Fruit fly (Drosophila melanogaster) whole organism, embryonic: ENCODE data around the gene CG13113.
A peak's percentile ranks its signal among the peaks of the same experiment; 100 is the strongest.

Source experiments
- Atf6 ChIP-seq: fragments of 200-800 bp; sonication (Bioruptor generic); IDR thresholded peaks from 2 replicates; pipeline ENCODE4 v1.3.6; 2022; ENCODE audit warnings: missing biosample characterization, missing genetic modification characterization
- Blimp-1 ChIP-seq: fragments of 200-800 bp; sonication (Bioruptor generic); optimal IDR thresholded peaks from 3 replicates; lab custom pipeline; 2018; ENCODE audit warnings: missing biosample characterization, missing genetic modification characterization, mild to moderate bottlenecking, moderate library complexity, missing genetic modification reagents
- CG10267 ChIP-seq: fragments of 200-800 bp; sonication (Bioruptor generic); optimal IDR thresholded peaks from 2 replicates; lab custom pipeline; 2018; ENCODE audit warnings: missing biosample characterization, mild to moderate bottlenecking, missing genetic modification characterization, moderate library complexity
- CG10979 ChIP-seq: fragments of 200-800 bp; sonication (Bioruptor generic); optimal IDR thresholded peaks from 2 replicates; lab custom pipeline; 2018; ENCODE audit warnings: missing biosample characterization, mild to moderate bottlenecking, missing genetic modification characterization, moderate library complexity
- CG12071 ChIP-seq: fragments of 200-800 bp; sonication (Bioruptor generic); optimal IDR thresholded peaks from 3 replicates; lab custom pipeline; 2018; ENCODE audit warnings: missing biosample characterization, mild to moderate bottlenecking, missing genetic modification characterization
- CG13287 ChIP-seq: fragments of 200-800 bp; sonication (Bioruptor generic); IDR thresholded peaks from 2 replicates; pipeline ENCODE4 v1.3.6; 2022; ENCODE audit warnings: missing biosample characterization, missing genetic modification characterization; ENCODE audit not compliant: partially characterized antibody
- CG15269 ChIP-seq: fragments of 200-800 bp; sonication (Bioruptor generic); optimal IDR thresholded peaks from 2 replicates; lab custom pipeline; 2018; ENCODE audit warnings: missing biosample characterization, mild to moderate bottlenecking, missing genetic modification characterization, moderate library complexity
- CG1602 ChIP-seq: fragments of 200-800 bp; sonication (Bioruptor generic); optimal IDR thresholded peaks from 3 replicates; lab custom pipeline; 2016; ENCODE audit warnings: missing biosample characterization, missing genetic modification characterization
- CG16813 ChIP-seq: fragments of 200-800 bp; sonication (Bioruptor generic); IDR thresholded peaks from 3 replicates; pipeline ENCODE4 v1.3.6; 2022; ENCODE audit warnings: missing biosample characterization, missing genetic modification characterization; ENCODE audit not compliant: partially characterized antibody
- CG17186 ChIP-seq: fragments of 200-800 bp; sonication (Bioruptor generic); optimal IDR thresholded peaks from 3 replicates; lab custom pipeline; 2017; ENCODE audit warnings: missing biosample characterization, missing genetic modification reagents, missing genetic modification characterization
- CG17385 ChIP-seq: fragments of 200-800 bp; sonication (Bioruptor generic); optimal IDR thresholded peaks from 3 replicates; lab custom pipeline; 2018; ENCODE audit warnings: missing biosample characterization, mild to moderate bottlenecking, missing genetic modification characterization
- CG1832 ChIP-seq: fragments of 200-800 bp; sonication (Bioruptor generic); optimal IDR thresholded peaks from 2 replicates; lab custom pipeline; 2017; ENCODE audit warnings: missing biosample characterization, mild to moderate bottlenecking, missing genetic modification characterization, inconsistent platforms
- CG2199 ChIP-seq: fragments of 200-800 bp; sonication (Bioruptor generic); IDR thresholded peaks from 3 replicates; pipeline ENCODE4 v1.3.6; 2022; ENCODE audit warnings: missing biosample characterization, missing genetic modification characterization
- CG2875 ChIP-seq: fragments of 200-800 bp; sonication (Bioruptor generic); optimal IDR thresholded peaks from 2 replicates; lab custom pipeline; 2017; ENCODE audit warnings: missing biosample characterization, mild to moderate bottlenecking, missing genetic modification characterization, missing genetic modification reagents
- CG2889 ChIP-seq: fragments of 200-800 bp; sonication (Bioruptor generic); IDR thresholded peaks from 3 replicates; pipeline ENCODE4 v1.3.6; 2022; ENCODE audit warnings: missing biosample characterization, missing genetic modification characterization
- CG31441 ChIP-seq: fragments of 200-800 bp; sonication (Bioruptor generic); IDR thresholded peaks from 2 replicates; pipeline ENCODE4 v1.3.6; 2022; ENCODE audit warnings: missing biosample characterization, missing genetic modification characterization
- CG4820 ChIP-seq: fragments of 200-800 bp; sonication (Bioruptor generic); optimal IDR thresholded peaks from 3 replicates; lab custom pipeline; 2016; ENCODE audit warnings: missing biosample characterization, missing genetic modification characterization
- CG7556 ChIP-seq: fragments of 200-800 bp; sonication (Bioruptor generic); optimal IDR thresholded peaks from 2 replicates; lab custom pipeline; 2017; ENCODE audit warnings: missing biosample characterization, mild to moderate bottlenecking, missing genetic modification characterization
- CG7839 ChIP-seq: fragments of 200-800 bp; sonication (Bioruptor generic); optimal IDR thresholded peaks from 3 replicates; lab custom pipeline; 2018; ENCODE audit warnings: missing biosample characterization, mild to moderate bottlenecking, missing genetic modification characterization, moderate library complexity
- CG8388 ChIP-seq: fragments of 200-800 bp; sonication (Bioruptor generic); optimal IDR thresholded peaks from 2 replicates; lab custom pipeline; 2019; ENCODE audit warnings: missing biosample characterization, mild to moderate bottlenecking, missing genetic modification characterization, moderate library complexity
- CG9437 ChIP-seq: fragments of 200-800 bp; sonication (Bioruptor generic); optimal IDR thresholded peaks from 2 replicates; lab custom pipeline; 2018; ENCODE audit warnings: missing biosample characterization, mild to moderate bottlenecking, missing genetic modification characterization
- CG9932 ChIP-seq: fragments of 200-800 bp; sonication (Bioruptor generic); IDR thresholded peaks from 2 replicates; pipeline ENCODE4 v1.3.6; 2022; ENCODE audit warnings: missing biosample characterization, missing genetic modification characterization
- Camta ChIP-seq: fragments of 200-800 bp; sonication (Bioruptor generic); optimal IDR thresholded peaks from 2 replicates; lab custom pipeline; 2016; ENCODE audit warnings: missing biosample characterization, missing genetic modification characterization
- CkIIα-i1 ChIP-seq: fragments of 200-800 bp; sonication (Bioruptor generic); IDR thresholded peaks from 2 replicates; pipeline ENCODE4 v1.3.6; 2022; ENCODE audit warnings: missing biosample characterization, missing genetic modification characterization
- D ChIP-seq, 2 experiments: fragments of 200-800 bp in 1 of 2; fragments of >200 bp in 1 of 2; sonication (Bioruptor generic) in 1 of 2; optimal IDR thresholded peaks; 2 replicates in 1 of 2; 3 replicates in 1 of 2; lab custom pipeline; 2017; ENCODE audit warnings: mild to moderate bottlenecking in 1 of 2, missing biosample characterization in 1 of 2, missing genetic modification characterization in 1 of 2, missing genetic modification reagents in 1 of 2
- Dad ChIP-seq: fragments of 200-800 bp; sonication (Bioruptor generic); optimal IDR thresholded peaks from 3 replicates; lab custom pipeline; 2016; ENCODE audit warnings: missing biosample characterization, missing genetic modification characterization
- Ets97D ChIP-seq: fragments of 200-800 bp; sonication (Bioruptor generic); optimal IDR thresholded peaks from 3 replicates; lab custom pipeline; 2016; ENCODE audit warnings: missing biosample characterization, missing genetic modification characterization
- Fer2 ChIP-seq: fragments of 200-800 bp; sonication (Bioruptor generic); optimal IDR thresholded peaks from 2 replicates; lab custom pipeline; 2018; ENCODE audit warnings: missing biosample characterization, mild to moderate bottlenecking, missing genetic modification characterization, moderate library complexity
- Kr ChIP-seq: fragments of 200-800 bp; sonication (Bioruptor generic); optimal IDR thresholded peaks from 2 replicates; lab custom pipeline; 2017; ENCODE audit warnings: missing biosample characterization, mild to moderate bottlenecking, missing genetic modification characterization
- Oaz ChIP-seq: fragments of 200-800 bp; sonication (Bioruptor generic); IDR thresholded peaks from 2 replicates; pipeline ENCODE4 v1.3.6; 2022; ENCODE audit warnings: missing biosample characterization, missing genetic modification characterization
- Oli ChIP-seq: fragments of 200-800 bp; sonication (Bioruptor generic); optimal IDR thresholded peaks from 2 replicates; lab custom pipeline; 2018; ENCODE audit warnings: missing biosample characterization, mild to moderate bottlenecking, missing genetic modification characterization, moderate library complexity
- Trl ChIP-seq, 3 experiments: fragments of >200 bp in 2 of 3; fragments of 200-800 bp in 1 of 3; sonication (Bioruptor generic) in 1 of 3; optimal IDR thresholded peaks; 2 replicates in 1 of 3; 3 replicates in 2 of 3; lab custom pipeline; 2016 to 2017; ENCODE audit warnings: missing biosample characterization in 1 of 3, missing genetic modification characterization in 1 of 3
- Xbp1 ChIP-seq: fragments of 200-800 bp; sonication (Bioruptor generic); optimal IDR thresholded peaks from 3 replicates; lab custom pipeline; 2016; ENCODE audit warnings: missing biosample characterization, mild to moderate bottlenecking, missing genetic modification characterization
- abd-A ChIP-seq: fragments of 200-800 bp; sonication (Bioruptor generic); optimal IDR thresholded peaks from 3 replicates; lab custom pipeline; 2019; ENCODE audit warnings: missing biosample characterization, mild to moderate bottlenecking, missing genetic modification characterization, moderate library complexity
- amos ChIP-seq: fragments of 200-800 bp; sonication (Bioruptor generic); IDR thresholded peaks from 2 replicates; pipeline ENCODE4 v1.3.6; 2022; ENCODE audit warnings: missing biosample characterization, missing genetic modification characterization; ENCODE audit not compliant: partially characterized antibody
- ara ChIP-seq: fragments of 200-800 bp; sonication (Bioruptor generic); IDR thresholded peaks from 2 replicates; pipeline ENCODE4 v1.3.6; 2022; ENCODE audit warnings: missing biosample characterization, missing genetic modification characterization
- dysf ChIP-seq: fragments of 200-800 bp; sonication (Bioruptor generic); IDR thresholded peaks from 3 replicates; pipeline ENCODE4 v1.3.6; 2022; ENCODE audit warnings: missing biosample characterization, missing genetic modification characterization
- ham ChIP-seq: fragments of 200-800 bp; sonication (Bioruptor generic); IDR thresholded peaks from 2 replicates; pipeline ENCODE4 v1.3.6; 2022; ENCODE audit warnings: missing biosample characterization, missing genetic modification characterization
- her ChIP-seq: fragments of 200-800 bp; sonication (Bioruptor generic); optimal IDR thresholded peaks from 2 replicates; lab custom pipeline; 2016; ENCODE audit warnings: missing biosample characterization, missing genetic modification characterization
- kay ChIP-seq: fragments of 200-800 bp; sonication (Bioruptor generic); optimal IDR thresholded peaks from 2 replicates; lab custom pipeline; 2016; ENCODE audit warnings: missing biosample characterization, missing genetic modification characterization
- nmo ChIP-seq: fragments of 200-800 bp; sonication (Bioruptor generic); optimal IDR thresholded peaks from 2 replicates; lab custom pipeline; 2018; ENCODE audit warnings: missing biosample characterization, mild to moderate bottlenecking, missing genetic modification characterization, moderate library complexity
- pum ChIP-seq: fragments of 200-800 bp; sonication (Bioruptor generic); optimal IDR thresholded peaks from 2 replicates; lab custom pipeline; 2016; ENCODE audit warnings: missing biosample characterization, missing genetic modification characterization
- salm ChIP-seq: fragments of 200-800 bp; sonication (Bioruptor generic); optimal IDR thresholded peaks from 2 replicates; lab custom pipeline; 2018; ENCODE audit warnings: missing biosample characterization, mild to moderate bottlenecking, missing genetic modification characterization
- sens ChIP-seq: fragments of 200-800 bp; sonication (Bioruptor generic); peaks from one replicate; lab custom pipeline; 2016; ENCODE audit warnings: missing biosample characterization, missing genetic modification characterization
- stc ChIP-seq: fragments of 200-800 bp; sonication (Bioruptor generic); IDR thresholded peaks from 2 replicates; pipeline ENCODE4 v1.3.6; 2022; ENCODE audit warnings: missing biosample characterization, missing genetic modification characterization
- tgo ChIP-seq: fragments of 200-800 bp; sonication (Bioruptor generic); IDR thresholded peaks from 3 replicates; pipeline ENCODE4 v1.3.6; 2022; ENCODE audit warnings: missing biosample characterization, missing genetic modification characterization
- trem ChIP-seq: fragments of 200-800 bp; optimal IDR thresholded peaks from 3 replicates; lab custom pipeline; 2019; ENCODE audit warnings: missing biosample characterization, mild to moderate bottlenecking, missing genetic modification characterization, moderate library complexity
- vvl ChIP-seq: fragments of 200-800 bp; sonication (Bioruptor generic); IDR thresholded peaks from 2 replicates; pipeline ENCODE4 v1.3.6; 2022; ENCODE audit warnings: missing biosample characterization, missing genetic modification characterization

The CG13113 gene

DNA sequence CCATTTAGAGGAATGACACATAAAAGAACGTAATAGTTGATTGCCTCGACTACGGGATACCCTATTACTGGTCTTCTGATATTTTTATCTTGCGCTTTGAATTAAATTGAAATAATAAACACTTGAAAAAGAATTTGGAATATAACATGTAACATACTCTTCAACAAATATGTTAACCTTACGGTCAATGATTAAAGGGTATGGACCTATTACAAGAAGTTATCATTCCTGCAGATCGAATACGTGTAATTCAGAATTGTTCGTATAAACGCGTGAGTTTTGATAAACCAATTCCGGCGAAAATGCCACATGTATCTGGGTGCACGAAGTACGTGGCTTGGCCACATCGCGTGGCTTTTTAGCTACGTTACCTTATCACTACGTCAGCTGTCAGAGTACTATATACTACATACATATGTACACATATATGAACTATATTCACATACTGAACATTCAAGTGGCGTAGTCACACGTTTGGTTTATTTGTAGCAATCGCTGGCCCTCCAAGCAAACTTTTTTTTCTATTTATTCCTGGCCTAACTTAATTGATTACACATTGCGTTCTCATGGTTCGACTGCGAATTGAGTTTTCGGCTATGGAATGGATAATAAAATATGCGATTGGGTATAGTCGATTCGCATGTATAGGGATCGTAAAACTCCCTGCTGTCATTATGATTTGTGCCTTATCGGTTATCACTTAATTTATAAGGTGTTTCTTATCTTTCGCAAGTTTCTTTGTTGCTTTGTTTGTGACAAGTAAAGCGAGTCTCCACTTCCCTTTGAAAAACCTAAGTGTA, 45.6 kb upstream of the CG13113 start (continued):
- peak; percentile 62 for TF ChIP-seq CG9437 (GFP tag; lab: Kevin White, UChicago)
- TF ChIP-seq nmo, result peak; percentile 78
- TF ChIP-seq stc (GFP tag; lab: Robert Waterston, UW), result peak; percentile 71
- TF ChIP-seq CG16813 (GFP tag; lab: Robert Waterston, UW), result no peak
- peak; percentile 81 for TF ChIP-seq dysf (GFP tag; lab: Robert Waterston, UW)
- TF ChIP-seq Blimp-1 (GFP tag; lab: Kevin White, UChicago), result peak; percentile 68
- no peak for TF ChIP-seq Trl (optimal IDR thresholded peaks at IDR 0.05; lab: Kevin White, UChicago)
- TF ChIP-seq Trl (GFP tag; optimal IDR thresholded peaks at IDR 0.05; lab: Kevin White, UChicago), result no peak
- peak; percentile 29 for TF ChIP-seq CG8388
- TF ChIP-seq Oli (tag; lab: Kevin White, UChicago), result peak; percentile 56
- no peak for TF ChIP-seq CG1602 (GFP tag; lab: Kevin White, UChicago)
- TF ChIP-seq Fer2 (tag; lab: Kevin White, UChicago), result no peak
- TF ChIP-seq CG2889 (GFP tag; lab: Robert Waterston, UW), result peak; percentile 20; the same call in 1 of the 3 replicates
- no peak for TF ChIP-seq CG2875 (GFP tag; lab: Kevin White, UChicago)
- peak; percentile 31 for TF ChIP-seq CG7556 (GFP tag; lab: Kevin White, UChicago)
- no peak for TF ChIP-seq ham
- peak; percentile 40 for TF ChIP-seq trem (tag; lab: Kevin White, UChicago)
- peak; percentile 84 for TF ChIP-seq vvl
- TF ChIP-seq Ets97D (GFP tag; lab: Kevin White, UChicago), result peak; percentile 27
- TF ChIP-seq CG7839, result peak; percentile 82
- no peak for TF ChIP-seq CG1832 (GFP tag; lab: Kevin White, UChicago)
- no peak for TF ChIP-seq CkIIα-i1 (GFP tag; lab: Robert Waterston, UW)
- peak; percentile 72 for TF ChIP-seq Atf6 (GFP tag; lab: Robert Waterston, UW)
- peak; percentile 83 for TF ChIP-seq kay (GFP tag; lab: Kevin White, UChicago)
- TF ChIP-seq CG12071 (GFP tag; lab: Kevin White, UChicago), result peak; percentile 43
- TF ChIP-seq her (GFP tag; lab: Kevin White, UChicago), result no peak
- TF ChIP-seq CG31441 (GFP tag; lab: Robert Waterston, UW), result peak; percentile 70
- peak; percentile 75 for TF ChIP-seq tgo
- TF ChIP-seq CG13287 (GFP tag; lab: Robert Waterston, UW), result no peak
- TF ChIP-seq D (optimal IDR thresholded peaks at IDR 0.05; lab: Kevin White, UChicago), result no peak
- TF ChIP-seq D (GFP tag; optimal IDR thresholded peaks at IDR 0.05; lab: Kevin White, UChicago), result peak; percentile 51
- peak; percentile 51 for TF ChIP-seq Xbp1 (GFP tag; lab: Kevin White, UChicago)
- peak; percentile 48 for TF ChIP-seq CG10267
- TF ChIP-seq Dad (GFP tag; lab: Kevin White, UChicago), result peak; percentile 38
- peak; percentile 22 for TF ChIP-seq CG17385
- TF ChIP-seq CG2199 (GFP tag; lab: Robert Waterston, UW), result 0 out of 3 replicates have a peak, but pooled peaks have one; percentile 14
- no peak for TF ChIP-seq CG17186 (GFP tag; lab: Kevin White, UChicago)
- TF ChIP-seq Camta (GFP tag; lab: Kevin White, UChicago), result peak; percentile 80
- TF ChIP-seq CG4820, result peak; percentile 89
- no peak for TF ChIP-seq salm (tag; lab: Kevin White, UChicago)
- TF ChIP-seq pum (GFP tag; lab: Kevin White, UChicago), result no peak
- peak; percentile 33; the same call in 1 of the 2 replicates for TF ChIP-seq CG9932 (GFP tag; lab: Robert Waterston, UW)
- peak; percentile 60 for TF ChIP-seq CG10979 (tag; lab: Kevin White, UChicago)
- peak; percentile 93 for TF ChIP-seq sens
- TF ChIP-seq Oaz, result 0 out of 2 replicates have a peak, but pooled peaks have one; percentile 37
- peak; percentile 73 for TF ChIP-seq ara (GFP tag; lab: Robert Waterston, UW)
- TF ChIP-seq Kr (GFP tag; lab: Kevin White, UChicago), result no peak
- TF ChIP-seq abd-A, result no peak
- no peak for TF ChIP-seq amos
- TF ChIP-seq CG15269 (tag; lab: Kevin White, UChicago), result peak; percentile 32
